Worm (Caenorhabditis elegans) whole organism, late embryonic: ENCODE data around the gene C18B2.4.

ENCODE experiments used
- C08G9.2 ChIP-seq: sonication (generic microtip); optimal IDR thresholded peaks from 2 replicates; lab custom pipeline; 2016; ENCODE audit warnings: mild to moderate bottlenecking, missing genetic modification characterization, moderate library complexity, missing compliant biosample characterization
- C38D4.7 ChIP-seq: fragments of 200-800 bp; sonication (Bioruptor generic); optimal IDR thresholded peaks from 2 replicates; lab custom pipeline; 2018; ENCODE audit warnings: mild to moderate bottlenecking, missing genetic modification characterization, moderate library complexity, missing compliant biosample characterization
- F13H6.1 ChIP-seq: sonication (generic microtip); optimal IDR thresholded peaks from 2 replicates; lab custom pipeline; 2016; ENCODE audit warnings: missing genetic modification characterization, missing compliant biosample characterization
- K09A11.1 ChIP-seq: sonication (generic microtip); optimal IDR thresholded peaks from 2 replicates; lab custom pipeline; 2017; ENCODE audit warnings: antibody characterized with exemption, mild to moderate bottlenecking, missing genetic modification characterization, missing compliant biosample characterization; ENCODE audit not compliant: insufficient read depth
- T23F11.4 ChIP-seq: fragments of 200-800 bp; sonication (Bioruptor generic); optimal IDR thresholded peaks from 2 replicates; lab custom pipeline; 2018; ENCODE audit warnings: mild to moderate bottlenecking, missing genetic modification characterization, missing compliant biosample characterization
- ama-1 ChIP-seq: fragments of 150-350 bp; optimal IDR thresholded peaks from 2 replicates; lab custom pipeline; 2014
- ceh-14 ChIP-seq: sonication (generic microtip); optimal IDR thresholded peaks from 2 replicates; lab custom pipeline; 2016; ENCODE audit warnings: missing genotype, missing genetic modification characterization, missing compliant biosample characterization
- ceh-18 ChIP-seq: sonication (generic microtip); optimal IDR thresholded peaks from 2 replicates; lab custom pipeline; 2016; ENCODE audit warnings: missing genetic modification characterization, missing compliant biosample characterization
- ceh-19 ChIP-seq: fragments of 200-800 bp; sonication (Bioruptor generic); optimal IDR thresholded peaks from 2 replicates; lab custom pipeline; 2018; ENCODE audit warnings: mild to moderate bottlenecking, missing genetic modification characterization, missing compliant biosample characterization
- ceh-2 ChIP-seq: sonication (generic microtip); optimal IDR thresholded peaks from 2 replicates; lab custom pipeline; 2016; ENCODE audit warnings: missing genotype, missing genetic modification characterization, missing compliant biosample characterization
- ceh-22 ChIP-seq: sonication (generic microtip); optimal IDR thresholded peaks from 2 replicates; lab custom pipeline; 2017; ENCODE audit warnings: missing biosample characterization, missing genetic modification characterization
- ceh-24 ChIP-seq: sonication (generic microtip); optimal IDR thresholded peaks from 2 replicates; lab custom pipeline; 2016; ENCODE audit warnings: mild to moderate bottlenecking, missing genetic modification characterization, missing compliant biosample characterization
- ceh-31 ChIP-seq: sonication (generic microtip); optimal IDR thresholded peaks from 2 replicates; lab custom pipeline; 2016; ENCODE audit warnings: missing genetic modification characterization, missing compliant biosample characterization
- ceh-34 ChIP-seq: sonication (generic microtip); optimal IDR thresholded peaks from 2 replicates; lab custom pipeline; 2016; ENCODE audit warnings: mild to moderate bottlenecking, missing genetic modification characterization, missing compliant biosample characterization
- ceh-45 ChIP-seq: fragments of 200-800 bp; sonication (Bioruptor generic); IDR thresholded peaks from 2 replicates; pipeline ENCODE4 v1.3.6; 2022; ENCODE audit warnings: missing genetic modification reagents, missing genetic modification characterization, missing compliant biosample characterization
- ceh-48 ChIP-seq: sonication (generic microtip); optimal IDR thresholded peaks from 2 replicates; lab custom pipeline; 2016; ENCODE audit warnings: missing genetic modification characterization, inconsistent platforms, missing compliant biosample characterization
- ceh-9 ChIP-seq: sonication (generic microtip); optimal IDR thresholded peaks from 2 replicates; lab custom pipeline; 2016; ENCODE audit warnings: mild to moderate bottlenecking, missing genetic modification characterization, inconsistent platforms, missing compliant biosample characterization
- dmd-4 ChIP-seq: sonication (generic microtip); optimal IDR thresholded peaks from 2 replicates; lab custom pipeline; 2016; ENCODE audit warnings: borderline replicate concordance, missing genetic modification characterization, missing compliant biosample characterization
- dve-1 ChIP-seq: sonication (generic microtip); optimal IDR thresholded peaks from 2 replicates; lab custom pipeline; 2017; ENCODE audit warnings: antibody characterized with exemption, mild to moderate bottlenecking, missing genetic modification characterization, missing compliant biosample characterization
- ets-4 ChIP-seq: sonication (generic microtip); optimal IDR thresholded peaks from 2 replicates; lab custom pipeline; 2016; ENCODE audit warnings: missing genetic modification characterization, missing compliant biosample characterization
- fkh-6 ChIP-seq: sonication (generic microtip); optimal IDR thresholded peaks from 2 replicates; lab custom pipeline; 2016; ENCODE audit warnings: missing genetic modification characterization, missing compliant biosample characterization
- gmeb-2 ChIP-seq: sonication (generic microtip); optimal IDR thresholded peaks from 2 replicates; lab custom pipeline; 2016; ENCODE audit warnings: missing genetic modification characterization, inconsistent platforms, missing compliant biosample characterization
- hlh-13 ChIP-seq: fragments of 200-800 bp; sonication (Bioruptor generic); optimal IDR thresholded peaks from 2 replicates; lab custom pipeline; 2018; ENCODE audit warnings: mild to moderate bottlenecking, missing genetic modification characterization, missing compliant biosample characterization
- hlh-15 ChIP-seq: sonication (generic microtip); optimal IDR thresholded peaks from 2 replicates; lab custom pipeline; 2016; ENCODE audit warnings: missing genetic modification characterization, missing compliant biosample characterization
- hlh-30 ChIP-seq: sonication (generic microtip); optimal IDR thresholded peaks from 2 replicates; lab custom pipeline; 2017; ENCODE audit warnings: antibody characterized with exemption, missing genetic modification characterization, missing compliant biosample characterization; ENCODE audit not compliant: insufficient read depth
- hlh-6 ChIP-seq: sonication (generic microtip); optimal IDR thresholded peaks from 2 replicates; lab custom pipeline; 2016; ENCODE audit warnings: missing genotype, missing genetic modification characterization, missing compliant biosample characterization
- hlh-8 ChIP-seq: sonication (generic microtip); optimal IDR thresholded peaks from 2 replicates; lab custom pipeline; 2016; ENCODE audit warnings: missing genotype, missing genetic modification characterization, missing compliant biosample characterization
- lim-6 ChIP-seq: sonication (generic microtip); optimal IDR thresholded peaks from 2 replicates; lab custom pipeline; 2016; ENCODE audit warnings: missing genetic modification characterization, missing compliant biosample characterization
- lin-11 ChIP-seq: fragments of 200-800 bp; sonication (Bioruptor generic); optimal IDR thresholded peaks from 2 replicates; lab custom pipeline; 2018; ENCODE audit warnings: mild to moderate bottlenecking, missing genetic modification characterization, missing compliant biosample characterization
- madf-2 ChIP-seq: sonication (generic microtip); optimal IDR thresholded peaks from 2 replicates; lab custom pipeline; 2017; ENCODE audit warnings: missing genetic modification characterization, missing compliant biosample characterization
- mec-3 ChIP-seq: sonication (generic microtip); optimal IDR thresholded peaks from 2 replicates; lab custom pipeline; 2016; ENCODE audit warnings: borderline replicate concordance, missing genetic modification characterization, missing compliant biosample characterization
- nfya-1 ChIP-seq: sonication (generic microtip); optimal IDR thresholded peaks from 2 replicates; lab custom pipeline; 2017; ENCODE audit warnings: missing genetic modification characterization, mild to moderate bottlenecking, missing compliant biosample characterization, antibody characterized with exemption, moderate library complexity
- nhr-11 ChIP-seq: fragments of 150-350 bp; optimal IDR thresholded peaks from 2 replicates; lab custom pipeline; 2014; ENCODE audit warnings: missing biosample characterization, missing genetic modification characterization
- npax-4 ChIP-seq: sonication (generic microtip); optimal IDR thresholded peaks from 2 replicates; lab custom pipeline; 2016; ENCODE audit warnings: missing genetic modification characterization, missing compliant biosample characterization
- odd-2 ChIP-seq: sonication (generic microtip); optimal IDR thresholded peaks from 2 replicates; lab custom pipeline; 2017; ENCODE audit warnings: antibody characterized with exemption, mild to moderate bottlenecking, missing genetic modification characterization, missing compliant biosample characterization
- pag-3 ChIP-seq: sonication (generic microtip); optimal IDR thresholded peaks from 2 replicates; lab custom pipeline; 2016; ENCODE audit warnings: missing compliant biosample characterization, missing genetic modification characterization, borderline replicate concordance
- pat-9 ChIP-seq: fragments of 200-800 bp; sonication (Bioruptor generic); optimal IDR thresholded peaks from 2 replicates; lab custom pipeline; 2018; ENCODE audit warnings: mild to moderate bottlenecking, missing genetic modification characterization, moderate library complexity, missing compliant biosample characterization
- pax-1 ChIP-seq: fragments of 150-350 bp; optimal IDR thresholded peaks from 2 replicates; lab custom pipeline; 2014; ENCODE audit warnings: missing biosample characterization, missing genetic modification characterization
- pha-4 ChIP-seq: fragments of 150-350 bp; optimal IDR thresholded peaks from 2 replicates; lab custom pipeline; 2018; ENCODE audit warnings: missing biosample characterization, missing genetic modification reagents, missing genetic modification characterization
- pqm-1 ChIP-seq: sonication (generic microtip); optimal IDR thresholded peaks from 2 replicates; lab custom pipeline; 2016; ENCODE audit warnings: missing genetic modification characterization, missing compliant biosample characterization
- pros-1 ChIP-seq: fragments of 150-350 bp; optimal IDR thresholded peaks from 2 replicates; lab custom pipeline; 2014; ENCODE audit warnings: missing biosample characterization, missing genetic modification reagents, missing genetic modification characterization
- ref-2 ChIP-seq: sonication (generic microtip); optimal IDR thresholded peaks from 2 replicates; lab custom pipeline; 2016; ENCODE audit warnings: missing genetic modification characterization, missing compliant biosample characterization
- rnt-1 ChIP-seq: sonication (generic microtip); optimal IDR thresholded peaks from 2 replicates; lab custom pipeline; 2016; ENCODE audit warnings: missing genetic modification characterization, missing compliant biosample characterization
- sdc-2 ChIP-seq: sonication (generic microtip); optimal IDR thresholded peaks from 2 replicates; lab custom pipeline; 2016; ENCODE audit warnings: missing genotype, missing genetic modification characterization, missing compliant biosample characterization
- sox-2 ChIP-seq: fragments of 200-800 bp; sonication (Bioruptor generic); IDR thresholded peaks from 2 replicates; pipeline ENCODE4 v1.3.6; 2022; ENCODE audit warnings: missing genetic modification reagents, missing genetic modification characterization, missing compliant biosample characterization
- sox-4 ChIP-seq: sonication (generic microtip); optimal IDR thresholded peaks from 2 replicates; lab custom pipeline; 2017; ENCODE audit warnings: mild to moderate bottlenecking, missing genetic modification characterization, inconsistent platforms, missing compliant biosample characterization
- tbx-2 ChIP-seq: sonication (generic microtip); optimal IDR thresholded peaks from 2 replicates; lab custom pipeline; 2016; ENCODE audit warnings: missing genetic modification characterization, missing compliant biosample characterization
- tbx-7 ChIP-seq: sonication (generic microtip); optimal IDR thresholded peaks from 2 replicates; lab custom pipeline; 2016; ENCODE audit warnings: missing genotype, missing genetic modification characterization, missing compliant biosample characterization
- unc-3 ChIP-seq, 2 experiments: fragments of 200-800 bp in 1 of 2; sonication (Bioruptor generic) in 1 of 2; sonication (generic microtip) in 1 of 2; conservative IDR thresholded peaks in 1 of 2; optimal IDR thresholded peaks in 1 of 2; 2 replicates each; pipeline versions ENCODE4 v1.3.6 to Lab custom; 2016 to 2022; ENCODE audit warnings: missing compliant biosample characterization in 2 of 2, missing genetic modification characterization in 2 of 2, missing genetic modification reagents in 1 of 2
- unc-55 ChIP-seq: sonication (generic microtip); optimal IDR thresholded peaks from 2 replicates; lab custom pipeline; 2017; ENCODE audit warnings: missing biosample characterization, missing genetic modification reagents, missing genetic modification characterization
- unc-86 ChIP-seq: sonication (generic microtip); optimal IDR thresholded peaks from 2 replicates; lab custom pipeline; 2016; ENCODE audit warnings: missing genetic modification characterization, missing compliant biosample characterization
- zip-5 ChIP-seq: sonication (generic microtip); optimal IDR thresholded peaks from 2 replicates; lab custom pipeline; 2016; ENCODE audit warnings: missing genetic modification characterization, missing compliant biosample characterization
- ztf-16 ChIP-seq: sonication (generic microtip); optimal IDR thresholded peaks from 2 replicates; lab custom pipeline; 2017; ENCODE audit warnings: missing genetic modification characterization, missing compliant biosample characterization

C18B2.4 gene

DNA sequence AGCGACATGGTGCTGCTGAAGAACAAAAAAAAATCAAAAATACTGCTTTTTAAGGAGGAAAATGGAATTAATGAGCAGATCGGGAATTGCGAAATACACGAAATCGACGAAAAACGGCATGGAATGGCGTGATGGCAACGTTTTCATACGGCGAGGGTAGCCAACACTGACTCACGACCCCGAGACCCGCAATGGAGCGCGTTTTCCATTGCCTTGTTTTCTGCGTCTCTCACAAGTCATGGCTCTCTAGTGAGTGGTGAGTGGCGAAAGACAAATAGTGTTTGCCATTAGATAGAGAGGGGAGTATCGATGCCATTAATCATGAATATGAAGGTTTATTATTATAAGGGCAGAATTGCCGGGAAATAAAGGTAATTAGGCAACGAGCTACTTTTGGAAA lies at the start of gene C18B2.4:
C18B2.4 (minus strand) TSS at position 15 of the 400 bp plus-strand sequence.
- no peak for TF ChIP-seq pag-3 (tag; lab: Kevin White, UChicago)
- no peak for TF ChIP-seq lin-11 (tag; lab: Kevin White, UChicago)
- TF ChIP-seq nfya-1 (tag; lab: Kevin White, UChicago) = peak; percentile 72
- peak; percentile 32 for TF ChIP-seq ceh-2
- TF ChIP-seq C38D4.7 (GFP tag; lab: Kevin White, UChicago) = no peak
- no peak for TF ChIP-seq pqm-1 (tag; lab: Kevin White, UChicago)
- no peak for TF ChIP-seq gmeb-2 (tag; lab: Kevin White, UChicago)
- peak; percentile 51 for TF ChIP-seq ceh-14 (tag; lab: Kevin White, UChicago)
- TF ChIP-seq dmd-4 = no peak
- no peak for TF ChIP-seq ceh-18
- peak; percentile 89 for TF ChIP-seq hlh-30 (tag; lab: Kevin White, UChicago)
- no peak for TF ChIP-seq ceh-45 (GFP tag; lab: Robert Waterston, UW)
- TF ChIP-seq rnt-1 = no peak
- no peak for TF ChIP-seq hlh-15 (tag; lab: Kevin White, UChicago)
- no peak for TF ChIP-seq ceh-9
- TF ChIP-seq ceh-31 (tag; lab: Kevin White, UChicago) = peak; percentile 74
- TF ChIP-seq hlh-13 = no peak
- TF ChIP-seq C08G9.2 (tag; lab: Kevin White, UChicago) = peak; percentile 25
- TF ChIP-seq hlh-8 (tag; lab: Kevin White, UChicago) = no peak
- no peak for TF ChIP-seq ref-2 (tag; lab: Kevin White, UChicago)
- TF ChIP-seq lim-6 = no peak
- TF ChIP-seq tbx-2 (tag; lab: Kevin White, UChicago) = peak; percentile 64
- no peak for TF ChIP-seq nhr-11 (tag; lab: Kevin White, UChicago)
- peak; percentile 96 for TF ChIP-seq unc-55 (GFP tag; lab: Kevin White, UChicago)
- no peak for TF ChIP-seq pat-9 (tag; lab: Kevin White, UChicago)
- no peak for TF ChIP-seq unc-86 (tag; lab: Kevin White, UChicago)
- no peak for TF ChIP-seq ceh-48 (tag; lab: Kevin White, UChicago)
- TF ChIP-seq dve-1 = peak; percentile 18
- no peak for TF ChIP-seq npax-4 (tag; lab: Kevin White, UChicago)
- TF ChIP-seq ceh-34 (tag; lab: Kevin White, UChicago) = peak; percentile 42
- no peak for TF ChIP-seq pros-1 (tag; lab: Kevin White, UChicago)
- no peak for TF ChIP-seq F13H6.1
- peak; percentile 54 for TF ChIP-seq sdc-2 (tag; lab: Kevin White, UChicago)
- TF ChIP-seq ets-4 (tag; lab: Kevin White, UChicago) = no peak
- TF ChIP-seq sox-2 = no peak
- no peak for TF ChIP-seq hlh-6 (tag; lab: Kevin White, UChicago)
- no peak for TF ChIP-seq T23F11.4 (GFP tag; lab: Kevin White, UChicago)
- TF ChIP-seq pax-1 (tag; lab: Kevin White, UChicago) = no peak
- no peak for TF ChIP-seq K09A11.1 (tag; lab: Kevin White, UChicago)
- TF ChIP-seq unc-3 (GFP tag; conservative IDR thresholded peaks at IDR 0.05; lab: Robert Waterston, UW) = no peak
- no peak for TF ChIP-seq unc-3 (tag; optimal IDR thresholded peaks at IDR 0.05; lab: Kevin White, UChicago)
- no peak for TF ChIP-seq ceh-24
- TF ChIP-seq ceh-22 (tag; lab: Kevin White, UChicago) = no peak
- TF ChIP-seq pha-4 (tag; lab: Kevin White, UChicago) = no peak
- no peak for TF ChIP-seq sox-4 (tag; lab: Kevin White, UChicago)
- no peak for TF ChIP-seq zip-5 (tag; lab: Kevin White, UChicago)
- no peak for TF ChIP-seq odd-2 (tag; lab: Kevin White, UChicago)
- TF ChIP-seq mec-3 (tag; lab: Kevin White, UChicago) = no peak
- no peak for TF ChIP-seq madf-2 (tag; lab: Kevin White, UChicago)
- no peak for TF ChIP-seq ztf-16 (tag; lab: Kevin White, UChicago)
- no peak for TF ChIP-seq fkh-6 (tag; lab: Kevin White, UChicago)
- TF ChIP-seq ceh-19 (GFP tag; lab: Kevin White, UChicago) = no peak
- no peak for TF ChIP-seq ama-1 (lab: Kevin White, UChicago)
- TF ChIP-seq tbx-7 = no peak
